Fruit fly (Drosophila melanogaster) whole organism, embryonic: ENCODE measurements around the gene Vha100-2.

ENCODE experiments used
- Aef1 ChIP-seq: fragments of 200-800 bp; sonication (Bioruptor generic); IDR thresholded peaks from 3 replicates; pipeline ENCODE4 v1.3.6; 2022; ENCODE audit warnings: missing biosample characterization, missing genetic modification characterization
- CG11093 ChIP-seq: fragments of 200-800 bp; sonication (Bioruptor generic); IDR thresholded peaks from 3 replicates; pipeline ENCODE4 v1.3.6; 2022; ENCODE audit warnings: missing biosample characterization, missing genetic modification characterization
- CG11560 ChIP-seq: fragments of 200-800 bp; sonication (Bioruptor generic); IDR thresholded peaks from 3 replicates; pipeline ENCODE4 v1.3.6; 2022; ENCODE audit warnings: missing biosample characterization, missing genetic modification characterization
- CG12219 ChIP-seq: fragments of 200-800 bp; sonication (Bioruptor generic); optimal IDR thresholded peaks from 3 replicates; lab custom pipeline; 2018; ENCODE audit warnings: missing biosample characterization, mild to moderate bottlenecking, missing genetic modification characterization
- CG12744 ChIP-seq: fragments of 200-800 bp; sonication (Bioruptor generic); optimal IDR thresholded peaks from 2 replicates; lab custom pipeline; 2016; ENCODE audit warnings: missing biosample characterization, missing genetic modification characterization
- CG12769 ChIP-seq: fragments of 200-800 bp; sonication (Bioruptor generic); optimal IDR thresholded peaks from 2 replicates; lab custom pipeline; 2019; ENCODE audit warnings: missing biosample characterization, mild to moderate bottlenecking, missing genetic modification characterization, moderate library complexity
- CG13123 ChIP-seq: fragments of 200-800 bp; sonication (Bioruptor generic); optimal IDR thresholded peaks from 2 replicates; lab custom pipeline; 2016; ENCODE audit warnings: missing biosample characterization, missing genetic modification characterization
- CG13775 ChIP-seq: fragments of 200-800 bp; sonication (Bioruptor generic); optimal IDR thresholded peaks from 3 replicates; lab custom pipeline; 2017; ENCODE audit warnings: missing biosample characterization, mild to moderate bottlenecking, missing genetic modification characterization
- CG15514 ChIP-seq: fragments of 200-800 bp; sonication (Bioruptor generic); optimal IDR thresholded peaks from 3 replicates; lab custom pipeline; 2017; ENCODE audit warnings: missing biosample characterization, missing genetic modification characterization, mild to moderate bottlenecking, moderate library complexity, missing genetic modification reagents
- CG16863 ChIP-seq: fragments of 200-800 bp; sonication (Bioruptor generic); optimal IDR thresholded peaks from 3 replicates; lab custom pipeline; 2016; ENCODE audit warnings: missing biosample characterization, missing genetic modification characterization
- CG17829 ChIP-seq: fragments of 200-800 bp; optimal IDR thresholded peaks from 2 replicates; lab custom pipeline; 2019; ENCODE audit warnings: missing biosample characterization, mild to moderate bottlenecking, missing genetic modification characterization, moderate library complexity
- CG1792 ChIP-seq: fragments of 200-800 bp; sonication (Bioruptor generic); optimal IDR thresholded peaks from 2 replicates; lab custom pipeline; 2016; ENCODE audit warnings: missing biosample characterization, missing genetic modification characterization
- CG18011 ChIP-seq: fragments of 200-800 bp; sonication (Bioruptor generic); optimal IDR thresholded peaks from 2 replicates; lab custom pipeline; 2017; ENCODE audit warnings: missing biosample characterization, missing genetic modification characterization, mild to moderate bottlenecking, moderate library complexity, missing genotype
- CG2120 ChIP-seq: fragments of 200-800 bp; sonication (Bioruptor generic); optimal IDR thresholded peaks from 3 replicates; lab custom pipeline; 2016; ENCODE audit warnings: missing biosample characterization, missing genetic modification characterization
- CG30431 ChIP-seq: fragments of 200-800 bp; sonication (Bioruptor generic); optimal IDR thresholded peaks from 2 replicates; lab custom pipeline; 2017; ENCODE audit warnings: missing biosample characterization, missing genetic modification characterization
- CG3065 ChIP-seq: fragments of 200-800 bp; sonication (Bioruptor generic); optimal IDR thresholded peaks from 2 replicates; lab custom pipeline; 2016; ENCODE audit warnings: missing biosample characterization, missing genetic modification characterization
- CG4404 ChIP-seq: fragments of 200-800 bp; sonication (Bioruptor generic); IDR thresholded peaks from 2 replicates; pipeline ENCODE4 v1.3.6; 2022; ENCODE audit warnings: missing biosample characterization, missing genetic modification characterization
- CG5245 ChIP-seq: fragments of 200-800 bp; sonication (Bioruptor generic); optimal IDR thresholded peaks from 3 replicates; lab custom pipeline; 2016; ENCODE audit warnings: missing biosample characterization, missing genetic modification characterization
- CG7271 ChIP-seq: fragments of 200-800 bp; sonication (Bioruptor generic); optimal IDR thresholded peaks from 2 replicates; lab custom pipeline; 2018; ENCODE audit warnings: missing biosample characterization, mild to moderate bottlenecking, missing genetic modification characterization, moderate library complexity
- CG7556 ChIP-seq: fragments of 200-800 bp; sonication (Bioruptor generic); optimal IDR thresholded peaks from 2 replicates; lab custom pipeline; 2017; ENCODE audit warnings: missing biosample characterization, mild to moderate bottlenecking, missing genetic modification characterization
- CG7839 ChIP-seq: fragments of 200-800 bp; sonication (Bioruptor generic); optimal IDR thresholded peaks from 3 replicates; lab custom pipeline; 2018; ENCODE audit warnings: missing biosample characterization, mild to moderate bottlenecking, missing genetic modification characterization, moderate library complexity
- CG8944 ChIP-seq: fragments of 200-800 bp; sonication (Bioruptor generic); optimal IDR thresholded peaks from 3 replicates; lab custom pipeline; 2016; ENCODE audit warnings: missing biosample characterization, missing genetic modification characterization
- CTCF ChIP-seq: fragments of 200-800 bp; sonication (Bioruptor generic); optimal IDR thresholded peaks from 2 replicates; lab custom pipeline; 2017; ENCODE audit warnings: missing biosample characterization, mild to moderate bottlenecking, missing genetic modification characterization, moderate library complexity
- CoRest ChIP-seq: fragments of 200-800 bp; sonication (Bioruptor generic); optimal IDR thresholded peaks from 3 replicates; lab custom pipeline; 2018; ENCODE audit warnings: missing biosample characterization, mild to moderate bottlenecking, missing genetic modification characterization, moderate library complexity
- Doc3 ChIP-seq: fragments of 200-800 bp; sonication (Bioruptor generic); IDR thresholded peaks from 3 replicates; pipeline ENCODE4 v1.3.6; 2022; ENCODE audit warnings: missing biosample characterization, missing genetic modification characterization; ENCODE audit not compliant: partially characterized antibody
- E2f2 ChIP-seq: fragments of 200-800 bp; sonication (Bioruptor generic); IDR thresholded peaks from 2 replicates; pipeline ENCODE4 v1.3.6; 2022; ENCODE audit warnings: missing biosample characterization, missing genetic modification characterization
- Fer2 ChIP-seq: fragments of 200-800 bp; sonication (Bioruptor generic); optimal IDR thresholded peaks from 2 replicates; lab custom pipeline; 2018; ENCODE audit warnings: missing biosample characterization, mild to moderate bottlenecking, missing genetic modification characterization, moderate library complexity
- Opbp ChIP-seq: fragments of 200-800 bp; sonication (Bioruptor generic); IDR thresholded peaks from 3 replicates; pipeline ENCODE4 v1.3.6; 2022; ENCODE audit warnings: missing biosample characterization, missing genetic modification characterization; ENCODE audit not compliant: partially characterized antibody
- Ptx1 ChIP-seq: fragments of 200-800 bp; sonication (Bioruptor generic); IDR thresholded peaks from 2 replicates; pipeline ENCODE4 v1.3.6; 2022; ENCODE audit warnings: missing biosample characterization, missing genetic modification characterization
- Six4 ChIP-seq: fragments of 200-800 bp; sonication (Bioruptor generic); optimal IDR thresholded peaks from 2 replicates; lab custom pipeline; 2016; ENCODE audit warnings: missing biosample characterization, missing genetic modification characterization
- Sox100B ChIP-seq: fragments of 200-800 bp; sonication (Bioruptor generic); optimal IDR thresholded peaks from 3 replicates; lab custom pipeline; 2018; ENCODE audit warnings: missing biosample characterization, mild to moderate bottlenecking, missing genetic modification characterization
- Sox102F ChIP-seq: fragments of 200-800 bp; sonication (Bioruptor generic); optimal IDR thresholded peaks from 2 replicates; lab custom pipeline; 2018; ENCODE audit warnings: missing biosample characterization, mild to moderate bottlenecking, missing genetic modification characterization, moderate library complexity
- ac ChIP-seq: fragments of 200-800 bp; sonication (Bioruptor generic); optimal IDR thresholded peaks from 3 replicates; lab custom pipeline; 2017; ENCODE audit warnings: missing biosample characterization, mild to moderate bottlenecking, missing genetic modification characterization
- ap ChIP-seq: fragments of 200-800 bp; sonication (Bioruptor generic); IDR thresholded peaks from 2 replicates; pipeline ENCODE4 v1.3.6; 2022; ENCODE audit warnings: missing biosample characterization, missing genetic modification characterization
- ato ChIP-seq: fragments of 200-800 bp; sonication (Bioruptor generic); IDR thresholded peaks from 2 replicates; pipeline ENCODE4 v1.3.6; 2022; ENCODE audit warnings: missing biosample characterization, missing genetic modification characterization; ENCODE audit not compliant: partially characterized antibody
- cato ChIP-seq: fragments of 200-800 bp; sonication (Bioruptor generic); optimal IDR thresholded peaks from 2 replicates; lab custom pipeline; 2016; ENCODE audit warnings: missing biosample characterization, missing genetic modification characterization, borderline replicate concordance
- eve ChIP-seq, 2 experiments: fragments of >200 bp; optimal IDR thresholded peaks; 2 replicates each; lab custom pipeline; 2017; ENCODE audit warnings: missing biosample characterization in 2 of 2, missing genetic modification characterization in 2 of 2
- fru ChIP-seq: fragments of >200 bp; optimal IDR thresholded peaks from 2 replicates; lab custom pipeline; 2017
- gcm2 ChIP-seq: fragments of 200-800 bp; sonication (Bioruptor generic); optimal IDR thresholded peaks from 2 replicates; lab custom pipeline; 2016; ENCODE audit warnings: missing biosample characterization, missing genetic modification characterization
- grn ChIP-seq: fragments of 200-800 bp; sonication (Bioruptor generic); optimal IDR thresholded peaks from 3 replicates; lab custom pipeline; 2017; ENCODE audit warnings: missing biosample characterization, missing genetic modification characterization
- jigr1 ChIP-seq: fragments of 200-800 bp; sonication (Bioruptor generic); IDR thresholded peaks from 3 replicates; pipeline ENCODE4 v1.3.6; 2022; ENCODE audit warnings: missing biosample characterization, missing genetic modification characterization
- lmd ChIP-seq: fragments of 200-800 bp; sonication (Bioruptor generic); IDR thresholded peaks from 2 replicates; pipeline ENCODE4 v1.3.6; 2022; ENCODE audit warnings: missing biosample characterization, missing genetic modification characterization
- maf-S ChIP-seq: fragments of 200-800 bp; sonication (Bioruptor generic); optimal IDR thresholded peaks from 2 replicates; lab custom pipeline; 2016; ENCODE audit warnings: missing biosample characterization, missing genetic modification characterization
- mld ChIP-seq: fragments of 200-800 bp; sonication (Bioruptor generic); IDR thresholded peaks from 3 replicates; pipeline ENCODE4 v1.3.6; 2022; ENCODE audit warnings: missing biosample characterization, missing genetic modification characterization; ENCODE audit not compliant: partially characterized antibody
- nmo ChIP-seq: fragments of 200-800 bp; sonication (Bioruptor generic); optimal IDR thresholded peaks from 2 replicates; lab custom pipeline; 2018; ENCODE audit warnings: missing biosample characterization, mild to moderate bottlenecking, missing genetic modification characterization, moderate library complexity
- run ChIP-seq: fragments of 200-800 bp; sonication (Bioruptor generic); optimal IDR thresholded peaks from 3 replicates; lab custom pipeline; 2018; ENCODE audit warnings: missing biosample characterization, mild to moderate bottlenecking, missing genetic modification characterization
- sens-2 ChIP-seq: fragments of 200-800 bp; sonication (Bioruptor generic); IDR thresholded peaks from 2 replicates; pipeline ENCODE4 v1.3.6; 2022; ENCODE audit warnings: missing biosample characterization, missing genetic modification characterization
- sqz ChIP-seq: fragments of 200-800 bp; sonication (Bioruptor generic); optimal IDR thresholded peaks from 3 replicates; lab custom pipeline; 2018; ENCODE audit warnings: missing biosample characterization, mild to moderate bottlenecking, missing genetic modification characterization
- sug ChIP-seq: fragments of 200-800 bp; optimal IDR thresholded peaks from 2 replicates; lab custom pipeline; 2019; ENCODE audit warnings: missing biosample characterization, mild to moderate bottlenecking, missing genetic modification characterization, moderate library complexity
- unc-4 ChIP-seq: fragments of 200-800 bp; sonication (Bioruptor generic); IDR thresholded peaks from 2 replicates; pipeline ENCODE4 v1.3.6; 2022; ENCODE audit warnings: missing biosample characterization, missing genetic modification characterization; ENCODE audit not compliant: partially characterized antibody

Vha100-2 gene

dm6 chr3R:18398954-18399697 is at the start of gene Vha100-2 (continued):
- TF ChIP-seq Fer2 (no peak), Ptx1 (GFP tag; lab: Robert Waterston, UW) (0 out of 2 replicates have a peak, but pooled peaks have one; percentile 20), CG18011 (no peak), CG12769 (peak; percentile 60), CG1792 (no peak), fru (lab: Kevin White, UChicago) (no peak), cato (GFP tag; lab: Kevin White, UChicago) (no peak), run (tag; lab: Kevin White, UChicago) (no peak), ato (0 out of 2 replicates have a peak, but pooled peaks have one; percentile 16), CG16863 (GFP tag; lab: Kevin White, UChicago) (no peak), CG3065 (GFP tag; lab: Kevin White, UChicago) (no peak), jigr1 (no peak), CoRest (peak; percentile 63), CG11093 (GFP tag; lab: Robert Waterston, UW) (no peak), CG17829 (tag; lab: Kevin White, UChicago) (no peak), Doc3 (GFP tag; lab: Robert Waterston, UW) (no peak), ap (GFP tag; lab: Robert Waterston, UW) (0 out of 2 replicates have a peak, but pooled peaks have one; percentile 33), CG13775 (GFP tag; lab: Kevin White, UChicago) (peak; percentile 12), CG8944 (no peak), CG4404 (no peak), CTCF (GFP tag; lab: Kevin White, UChicago) (peak; percentile 39), mld (GFP tag; lab: Robert Waterston, UW) (0 out of 3 replicates have a peak, but pooled peaks have one; percentile 16), ac (no peak), CG7556 (no peak), Aef1 (GFP tag; lab: Robert Waterston, UW) (peak; percentile 36; the same call in 2 of the 3 replicates), E2f2 (peak; percentile 67), sug (tag; lab: Kevin White, UChicago) (peak; percentile 18), CG2120 (peak; percentile 49), CG7271 (tag; lab: Kevin White, UChicago) (no peak), CG7839 (tag; lab: Kevin White, UChicago) (peak; percentile 1), Sox100B (GFP tag; lab: Kevin White, UChicago) (peak; percentile 39), nmo (GFP tag; lab: Kevin White, UChicago) (peak; percentile 54), CG30431 (GFP tag; lab: Kevin White, UChicago) (no peak), grn (GFP tag; lab: Kevin White, UChicago) (peak; percentile 91), unc-4 (GFP tag; lab: Robert Waterston, UW) (no peak), sqz (GFP tag; lab: Kevin White, UChicago) (peak; percentile 26), CG11560 (tag; lab: Robert Waterston, UW) (no peak), CG5245 (GFP tag; lab: Kevin White, UChicago) (no peak), eve (GFP tag; optimal IDR thresholded peaks at IDR 0.05; lab: Kevin White, UChicago) (no peak), CG12744 (no peak), sens-2 (GFP tag; lab: Robert Waterston, UW) (0 out of 2 replicates have a peak, but pooled peaks have one; percentile 14), gcm2 (GFP tag; lab: Kevin White, UChicago) (no peak), CG12219 (GFP tag; lab: Kevin White, UChicago) (peak; percentile 1), CG13123 (GFP tag; lab: Kevin White, UChicago) (no peak), CG15514 (peak; percentile 32), maf-S (no peak), lmd (GFP tag; lab: Robert Waterston, UW) (no peak; the same call in 1 of the 2 replicates), Sox102F (GFP tag; lab: Kevin White, UChicago) (peak; percentile 16), Six4 (no peak), Opbp (GFP tag; lab: Robert Waterston, UW) (peak; percentile 65; the same call in 2 of the 3 replicates)
